Worm (Caenorhabditis elegans) whole organism, early embryonic: ENCODE results near the gene F22B7.9.

Experiments
- B0310.2 ChIP-seq: sonication (generic microtip); optimal IDR thresholded peaks from 2 replicates; lab custom pipeline; 2016; ENCODE audit warnings: mild to moderate bottlenecking, missing genetic modification characterization, missing compliant biosample characterization
- F13C5.2 ChIP-seq: sonication (generic microtip); optimal IDR thresholded peaks from 2 replicates; lab custom pipeline; 2017; ENCODE audit warnings: mild to moderate bottlenecking, missing genetic modification characterization, inconsistent platforms, missing compliant biosample characterization
- aly-1 ChIP-seq: sonication (generic microtip); optimal IDR thresholded peaks from 2 replicates; lab custom pipeline; 2016; ENCODE audit warnings: missing genetic modification characterization, missing compliant biosample characterization
- ama-1 ChIP-seq: fragments of 150-350 bp; optimal IDR thresholded peaks from 2 replicates; lab custom pipeline; 2014
- ceh-13 ChIP-seq: fragments of 200-800 bp; sonication (Bioruptor generic); optimal IDR thresholded peaks from 2 replicates; lab custom pipeline; 2018; ENCODE audit warnings: mild to moderate bottlenecking, missing genetic modification characterization, missing compliant biosample characterization
- ceh-36 ChIP-seq: sonication (generic microtip); optimal IDR thresholded peaks from 2 replicates; lab custom pipeline; 2016; ENCODE audit warnings: missing genetic modification characterization, inconsistent platforms, missing compliant biosample characterization
- ets-7 ChIP-seq: sonication (generic microtip); optimal IDR thresholded peaks from 2 replicates; lab custom pipeline; 2016; ENCODE audit warnings: missing genotype, missing genetic modification characterization, missing compliant biosample characterization
- flt-1 ChIP-seq: fragments of 200-800 bp; sonication (Bioruptor generic); IDR thresholded peaks from 2 replicates; pipeline ENCODE4 v1.3.6; 2022; ENCODE audit warnings: missing genetic modification characterization, missing compliant biosample characterization
- hmbx-1 ChIP-seq: sonication (generic microtip); optimal IDR thresholded peaks from 2 replicates; lab custom pipeline; 2016; ENCODE audit warnings: mild to moderate bottlenecking, missing genetic modification characterization, missing compliant biosample characterization
- hmg-4 ChIP-seq: fragments of 200-800 bp; sonication (Bioruptor generic); optimal IDR thresholded peaks from 2 replicates; lab custom pipeline; 2018; ENCODE audit warnings: mild to moderate bottlenecking, missing genetic modification characterization, missing compliant biosample characterization
- hnd-1 ChIP-seq: sonication (generic microtip); optimal IDR thresholded peaks from 2 replicates; lab custom pipeline; 2016; ENCODE audit warnings: missing genetic modification characterization, missing compliant biosample characterization
- pes-1 ChIP-seq: fragments of 200-800 bp; sonication (Bioruptor generic); IDR thresholded peaks from 2 replicates; pipeline ENCODE4 v1.3.6; 2022; ENCODE audit warnings: missing genetic modification reagents, missing genetic modification characterization, missing compliant biosample characterization
- scrt-1 ChIP-seq: fragments of 200-800 bp; sonication (Bioruptor generic); IDR thresholded peaks from 2 replicates; pipeline ENCODE4 v1.3.6; 2022; ENCODE audit warnings: missing genetic modification characterization, missing compliant biosample characterization
- sea-1 ChIP-seq: fragments of 200-800 bp; sonication (Bioruptor generic); conservative IDR thresholded peaks from 2 replicates; pipeline ENCODE4 v1.3.6; 2022; ENCODE audit warnings: missing genetic modification characterization, missing compliant biosample characterization
- tbx-11 ChIP-seq: fragments of 200-800 bp; sonication (Bioruptor generic); IDR thresholded peaks from 2 replicates; pipeline ENCODE4 v1.3.6; 2022; ENCODE audit warnings: missing genetic modification characterization, missing compliant biosample characterization
- tbx-37 ChIP-seq: fragments of 200-800 bp; sonication (Bioruptor generic); conservative IDR thresholded peaks from 2 replicates; pipeline ENCODE4 v1.3.6; 2022; ENCODE audit warnings: missing genetic modification reagents, missing genetic modification characterization, missing compliant biosample characterization
- tra-4 ChIP-seq: sonication (generic microtip); optimal IDR thresholded peaks from 2 replicates; lab custom pipeline; 2017; ENCODE audit warnings: missing genetic modification characterization, missing compliant biosample characterization

The F22B7.9 gene

ce11 chrIII:8646021-8646420 lies 7.7 kb downstream of the F22B7.9 start:
- no peak for TF ChIP-seq aly-1 (tag; lab: Kevin White, UChicago)
- TF ChIP-seq flt-1 (GFP tag; lab: Robert Waterston, UW), result no peak
- TF ChIP-seq tbx-37 (GFP tag; lab: Robert Waterston, UW), result no peak
- no peak for TF ChIP-seq ceh-36 (tag; lab: Kevin White, UChicago)
- TF ChIP-seq tra-4, result no peak
- TF ChIP-seq ceh-13 (GFP tag; lab: Kevin White, UChicago), result no peak
- no peak for TF ChIP-seq hmg-4 (GFP tag; lab: Kevin White, UChicago)
- no peak for TF ChIP-seq hnd-1 (tag; lab: Kevin White, UChicago)
- no peak for TF ChIP-seq sea-1
- TF ChIP-seq hmbx-1 (tag; lab: Kevin White, UChicago), result no peak

- TF ChIP-seq tbx-11 (GFP tag; lab: Robert Waterston, UW) (no peak), F13C5.2 (tag; lab: Kevin White, UChicago) (no peak), ceh-13 (GFP tag; lab: Kevin White, UChicago) (no peak), hnd-1 (tag; lab: Kevin White, UChicago) (no peak), B0310.2 (tag; lab: Kevin White, UChicago) (no peak), flt-1 (GFP tag; lab: Robert Waterston, UW) (no peak), ceh-36 (tag; lab: Kevin White, UChicago) (no peak), hmbx-1 (tag; lab: Kevin White, UChicago) (no peak), hmg-4 (GFP tag; lab: Kevin White, UChicago) (no peak), sea-1 (no peak), tra-4 (no peak)
Measured at ce11 chrIII:8643639-8644038, 10.1 kb downstream of the F22B7.9 start, which contains the start of gene twk-7. Gene twk-7, minus strand, starts transcription at chrIII:8643739.

ce11 chrIII:8639188-8639795 lies 14.4 kb downstream of the F22B7.9 start, which contains the start of gene fip-1:
Gene fip-1, plus strand, starts transcription at chrIII:8639745.
- TF ChIP-seq scrt-1 (GFP tag; lab: Robert Waterston, UW) (peak; percentile 40; the same call in 1 of the 2 replicates), ama-1 (no peak)

ce11 chrIII:8636803-8637202 lies 16.9 kb downstream of the F22B7.9 start:
- no peak for TF ChIP-seq tra-4
- TF ChIP-seq ceh-36 (tag; lab: Kevin White, UChicago), result no peak
- TF ChIP-seq aly-1 (tag; lab: Kevin White, UChicago), result no peak

- TF ChIP-seq tra-4, result no peak
- no peak for TF ChIP-seq sea-1
- TF ChIP-seq flt-1 (GFP tag; lab: Robert Waterston, UW), result no peak
- TF ChIP-seq hmbx-1 (tag; lab: Kevin White, UChicago), result no peak
- TF ChIP-seq F13C5.2 (tag; lab: Kevin White, UChicago), result no peak
Measured at ce11 chrIII:8630833-8631232, 22.9 kb downstream of the F22B7.9 start, which contains the start of gene dnj-10. Gene dnj-10, plus strand, starts transcription at chrIII:8631165.

- no peak for TF ChIP-seq hnd-1 (tag; lab: Kevin White, UChicago)
Measured at ce11 chrIII:8628405-8628982, 25.2 kb downstream of the F22B7.9 start, which contains the start of the genes polk-1 and gpr-1. Gene polk-1, minus strand, starts transcription at chrIII:8628590. Gene gpr-1, plus strand, starts transcription at chrIII:8628932.

ce11 chrIII:8625125-8625524 lies 28.6 kb downstream of the F22B7.9 start:
- TF ChIP-seq hnd-1 (tag; lab: Kevin White, UChicago) (no peak), sea-1 (no peak), hmg-4 (GFP tag; lab: Kevin White, UChicago) (no peak), F13C5.2 (tag; lab: Kevin White, UChicago) (no peak), B0310.2 (tag; lab: Kevin White, UChicago) (no peak), ets-7 (tag; lab: Kevin White, UChicago) (no peak), tra-4 (no peak), ceh-13 (GFP tag; lab: Kevin White, UChicago) (no peak), aly-1 (tag; lab: Kevin White, UChicago) (no peak), tbx-37 (GFP tag; lab: Robert Waterston, UW) (no peak), ceh-36 (tag; lab: Kevin White, UChicago) (no peak), tbx-11 (GFP tag; lab: Robert Waterston, UW) (no peak), scrt-1 (GFP tag; lab: Robert Waterston, UW) (no peak)

- TF ChIP-seq pes-1, result no peak
- TF ChIP-seq ama-1, result no peak
- TF ChIP-seq ceh-13 (GFP tag; lab: Kevin White, UChicago), result no peak
- TF ChIP-seq tbx-37 (GFP tag; lab: Robert Waterston, UW), result no peak
- no peak for TF ChIP-seq B0310.2 (tag; lab: Kevin White, UChicago)
- no peak for TF ChIP-seq tbx-11 (GFP tag; lab: Robert Waterston, UW)
- TF ChIP-seq aly-1 (tag; lab: Kevin White, UChicago), result no peak
- no peak for TF ChIP-seq ceh-36 (tag; lab: Kevin White, UChicago)
- TF ChIP-seq ets-7 (tag; lab: Kevin White, UChicago), result no peak
- TF ChIP-seq scrt-1 (GFP tag; lab: Robert Waterston, UW), result no peak
- TF ChIP-seq hmbx-1 (tag; lab: Kevin White, UChicago), result no peak
- no peak for TF ChIP-seq hnd-1 (tag; lab: Kevin White, UChicago)
- TF ChIP-seq tra-4, result no peak
- no peak for TF ChIP-seq flt-1 (GFP tag; lab: Robert Waterston, UW)
- no peak for TF ChIP-seq sea-1
- no peak for TF ChIP-seq F13C5.2 (tag; lab: Kevin White, UChicago)
Measured at ce11 chrIII:8622435-8622834, 31.3 kb downstream of the F22B7.9 start, which contains the start of gene ceh-16. Gene ceh-16, plus strand, starts transcription at chrIII:8622735.
